Worm (Caenorhabditis elegans): ENCODE measurements around the gene K12B6.11.
A peak's percentile ranks its signal among the peaks of the same experiment; 100 is the strongest.

ce11 chrV:6278117-6279081 lies 10.3 kb upstream of the K12B6.11 start, which contains the start of gene fil-2:
- no peak for TF ChIP-seq nhr-237 (tag; optimal IDR thresholded peaks at IDR 0.05)
- TF ChIP-seq ZK546.5 (tag; optimal IDR thresholded peaks at IDR 0.05) = no peak
- peak; percentile 14 for TF ChIP-seq fos-1 (tag; optimal IDR thresholded peaks at IDR 0.05)
- no peak for TF ChIP-seq lin-39 (tag; optimal IDR thresholded peaks at IDR 0.05)
- no peak for TF ChIP-seq ceh-16 (tag; optimal IDR thresholded peaks at IDR 0.05)
- no peak for TF ChIP-seq mdl-1 (tag; optimal IDR thresholded peaks at IDR 0.05)
- no peak for TF ChIP-seq ztf-11 (tag; optimal IDR thresholded peaks at IDR 0.05)
- TF ChIP-seq aly-2 (tag; optimal IDR thresholded peaks at IDR 0.05) = no peak
- no peak for TF ChIP-seq nhr-23 (tag; optimal IDR thresholded peaks at IDR 0.05)

Measured in whole organism, L2 larva.